Worm (Caenorhabditis elegans) whole organism, midembryonic: ENCODE data around the gene atgp-2.

Source experiments
- T22C8.4 ChIP-seq: fragments of 200-800 bp; sonication (Bioruptor generic); IDR thresholded peaks from 2 replicates; pipeline ENCODE4 v1.3.6; 2022; ENCODE audit warnings: missing genetic modification characterization, missing compliant biosample characterization
- cog-1 ChIP-seq: sonication (generic microtip); optimal IDR thresholded peaks from 2 replicates; lab custom pipeline; 2016; ENCODE audit warnings: missing genetic modification characterization, missing compliant biosample characterization
- klf-2 ChIP-seq: fragments of 200-800 bp; sonication (Bioruptor generic); conservative IDR thresholded peaks from 2 replicates; pipeline ENCODE4 v1.3.6; 2022; ENCODE audit warnings: missing genetic modification reagents, missing genetic modification characterization, missing compliant biosample characterization
- ref-1 ChIP-seq: fragments of 200-800 bp; sonication (Bioruptor generic); conservative IDR thresholded peaks from 2 replicates; pipeline ENCODE4 v1.3.6; 2022; ENCODE audit warnings: missing genetic modification reagents, missing genetic modification characterization, missing compliant biosample characterization
- tab-1 ChIP-seq: fragments of 200-800 bp; sonication (Bioruptor generic); IDR thresholded peaks from 2 replicates; pipeline ENCODE4 v1.3.6; 2022; ENCODE audit warnings: missing genetic modification characterization, missing compliant biosample characterization
- ztf-29 ChIP-seq: fragments of 200-800 bp; sonication (Bioruptor generic); IDR thresholded peaks from 2 replicates; pipeline ENCODE4 v1.3.6; 2022; ENCODE audit warnings: missing genetic modification reagents, missing genetic modification characterization, missing compliant biosample characterization

DNA sequence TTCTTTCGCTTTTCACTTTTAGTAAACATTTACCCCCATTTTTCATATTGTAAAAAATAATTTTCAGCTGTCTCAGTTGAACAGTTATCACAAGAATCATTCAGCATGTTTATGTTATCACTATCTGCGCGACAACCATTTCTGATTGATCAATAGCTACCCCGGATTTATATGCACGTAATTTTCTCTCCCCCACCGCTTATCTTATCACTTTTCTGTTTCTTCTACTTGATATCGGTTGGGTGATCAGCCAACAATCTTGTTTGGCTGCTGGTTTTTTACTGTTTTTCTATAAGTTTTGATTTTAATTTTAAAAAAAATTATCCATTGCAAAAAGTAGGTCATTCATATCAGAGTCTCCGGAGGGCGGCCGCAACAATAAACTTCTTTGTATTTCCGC lies 46.1 kb downstream of the atgp-2 start:
- TF ChIP-seq klf-2 (GFP tag; lab: Robert Waterston, UW) (no peak), cog-1 (tag; lab: Kevin White, UChicago) (no peak), T22C8.4 (no peak), ref-1 (GFP tag; lab: Robert Waterston, UW) (no peak), ztf-29 (GFP tag; lab: Robert Waterston, UW) (no peak), tab-1 (GFP tag; lab: Robert Waterston, UW) (no peak)
